Fruit fly (Drosophila melanogaster) whole organism, embryonic: ENCODE results near the gene IntS14.

ENCODE experiments used
- ATbp ChIP-seq: fragments of 200-800 bp; sonication (Bioruptor generic); optimal IDR thresholded peaks from 2 replicates; lab custom pipeline; 2017; ENCODE audit warnings: missing biosample characterization, mild to moderate bottlenecking, missing genetic modification characterization, missing genetic modification reagents
- Antp ChIP-seq: fragments of 200-800 bp; sonication (Bioruptor generic); optimal IDR thresholded peaks from 3 replicates; lab custom pipeline; 2016; ENCODE audit warnings: missing biosample characterization, missing genetic modification characterization
- Asciz ChIP-seq: fragments of 200-800 bp; sonication (Bioruptor generic); optimal IDR thresholded peaks from 2 replicates; lab custom pipeline; 2017; ENCODE audit warnings: missing biosample characterization, mild to moderate bottlenecking, missing genetic modification characterization, missing genetic modification reagents
- B-H2 ChIP-seq: fragments of 200-800 bp; sonication (Bioruptor generic); optimal IDR thresholded peaks from 2 replicates; lab custom pipeline; 2018; ENCODE audit warnings: missing biosample characterization, mild to moderate bottlenecking, missing genetic modification characterization
- Bteb2 ChIP-seq: fragments of 200-800 bp; sonication (Bioruptor generic); optimal IDR thresholded peaks from 2 replicates; lab custom pipeline; 2016; ENCODE audit warnings: missing biosample characterization, missing genetic modification characterization
- C15 ChIP-seq: fragments of 200-800 bp; sonication (Bioruptor generic); IDR thresholded peaks from 3 replicates; pipeline ENCODE4 v1.3.6; 2022; ENCODE audit warnings: missing biosample characterization, missing genetic modification characterization
- CG11247 ChIP-seq: fragments of 200-800 bp; sonication (Bioruptor generic); IDR thresholded peaks from 2 replicates; pipeline ENCODE4 v1.3.6; 2022; ENCODE audit warnings: missing biosample characterization, missing genetic modification characterization
- CG11456 ChIP-seq: fragments of 200-800 bp; sonication (Bioruptor generic); IDR thresholded peaks from 3 replicates; pipeline ENCODE4 v1.3.6; 2022; ENCODE audit warnings: missing biosample characterization, missing genetic modification characterization
- CG12659 ChIP-seq: fragments of 200-800 bp; sonication (Bioruptor generic); optimal IDR thresholded peaks from 3 replicates; lab custom pipeline; 2017; ENCODE audit warnings: mild to moderate bottlenecking, missing biosample characterization, missing genetic modification reagents, missing genetic modification characterization
- CG13894 ChIP-seq: fragments of 200-800 bp; sonication (Bioruptor generic); optimal IDR thresholded peaks from 3 replicates; lab custom pipeline; 2018; ENCODE audit warnings: missing biosample characterization, mild to moderate bottlenecking, missing genetic modification characterization, moderate library complexity
- CG14965 ChIP-seq: fragments of 200-800 bp; sonication (Bioruptor generic); optimal IDR thresholded peaks from 2 replicates; lab custom pipeline; 2016; ENCODE audit warnings: missing biosample characterization, missing genetic modification characterization, borderline replicate concordance
- CG15073 ChIP-seq: fragments of 200-800 bp; sonication (Bioruptor generic); optimal IDR thresholded peaks from 2 replicates; lab custom pipeline; 2016; ENCODE audit warnings: missing biosample characterization, missing genetic modification characterization
- CG1603 ChIP-seq: fragments of 200-800 bp; sonication (Bioruptor generic); optimal IDR thresholded peaks from 2 replicates; lab custom pipeline; 2019; ENCODE audit warnings: missing biosample characterization, mild to moderate bottlenecking, missing genetic modification characterization, moderate library complexity
- CG17359 ChIP-seq: fragments of 200-800 bp; sonication (Bioruptor generic); optimal IDR thresholded peaks from 3 replicates; lab custom pipeline; 2018; ENCODE audit warnings: missing biosample characterization, mild to moderate bottlenecking, missing genetic modification characterization, moderate library complexity
- CG18764 ChIP-seq: fragments of 200-800 bp; sonication (Bioruptor generic); optimal IDR thresholded peaks from 3 replicates; lab custom pipeline; 2016; ENCODE audit warnings: missing biosample characterization, missing genetic modification characterization
- CG30403 ChIP-seq: fragments of 200-800 bp; sonication (Bioruptor generic); optimal IDR thresholded peaks from 3 replicates; lab custom pipeline; 2016; ENCODE audit warnings: missing biosample characterization, missing genetic modification characterization
- CG3847 ChIP-seq: fragments of 200-800 bp; sonication (Bioruptor generic); IDR thresholded peaks from 2 replicates; pipeline ENCODE4 v1.3.6; 2022; ENCODE audit warnings: missing biosample characterization, missing genetic modification characterization
- CG42726 ChIP-seq: fragments of 200-800 bp; sonication (Bioruptor generic); IDR thresholded peaks from 2 replicates; pipeline ENCODE4 v1.3.6; 2022; ENCODE audit warnings: missing biosample characterization, missing genetic modification characterization; ENCODE audit not compliant: partially characterized antibody
- CG4424 ChIP-seq: fragments of 200-800 bp; sonication (Bioruptor generic); optimal IDR thresholded peaks from 3 replicates; lab custom pipeline; 2016; ENCODE audit warnings: missing biosample characterization, missing genetic modification characterization
- CG6791 ChIP-seq: fragments of 200-800 bp; sonication (Bioruptor generic); IDR thresholded peaks from 3 replicates; pipeline ENCODE4 v1.3.6; 2022; ENCODE audit warnings: missing biosample characterization, missing genetic modification characterization; ENCODE audit not compliant: partially characterized antibody
- CG7839 ChIP-seq: fragments of 200-800 bp; sonication (Bioruptor generic); optimal IDR thresholded peaks from 3 replicates; lab custom pipeline; 2018; ENCODE audit warnings: missing biosample characterization, mild to moderate bottlenecking, missing genetic modification characterization, moderate library complexity
- CG8089 ChIP-seq: fragments of 200-800 bp; sonication (Bioruptor generic); optimal IDR thresholded peaks from 3 replicates; lab custom pipeline; 2016; ENCODE audit warnings: missing biosample characterization, missing genetic modification characterization
- Ets65A ChIP-seq: fragments of 200-800 bp; sonication (Bioruptor generic); peaks from one replicate; lab custom pipeline; 2016; ENCODE audit warnings: missing biosample characterization, missing genetic modification characterization
- Hr3 ChIP-seq: fragments of 200-800 bp; sonication (Bioruptor generic); optimal IDR thresholded peaks from 3 replicates; lab custom pipeline; 2016; ENCODE audit warnings: missing biosample characterization, missing genetic modification characterization
- Hr78 ChIP-seq, 2 experiments: fragments of 200-800 bp in 1 of 2; fragments of >200 bp in 1 of 2; sonication (Bioruptor generic) in 1 of 2; optimal IDR thresholded peaks; 2 replicates each; lab custom pipeline; 2017 to 2019; ENCODE audit warnings: missing biosample characterization in 2 of 2, missing genetic modification characterization in 2 of 2, mild to moderate bottlenecking in 1 of 2, moderate library complexity in 1 of 2
- Jarid2 ChIP-seq: fragments of 200-800 bp; sonication (Bioruptor generic); optimal IDR thresholded peaks from 3 replicates; lab custom pipeline; 2017; ENCODE audit warnings: mild to moderate bottlenecking, missing biosample characterization, missing genetic modification reagents, missing genetic modification characterization
- Med ChIP-seq: fragments of 200-800 bp; sonication (Bioruptor generic); peaks from one replicate; lab custom pipeline; 2016; ENCODE audit warnings: missing biosample characterization, missing genetic modification characterization, mild to moderate bottlenecking, inconsistent platforms, moderate library complexity
- Nf-YC ChIP-seq: fragments of 200-800 bp; optimal IDR thresholded peaks from 3 replicates; lab custom pipeline; 2019; ENCODE audit warnings: missing biosample characterization, mild to moderate bottlenecking, missing genetic modification characterization, moderate library complexity
- PHDP ChIP-seq: fragments of 200-800 bp; sonication (Bioruptor generic); optimal IDR thresholded peaks from 3 replicates; lab custom pipeline; 2018; ENCODE audit warnings: missing biosample characterization, mild to moderate bottlenecking, missing genetic modification characterization, moderate library complexity
- Pdp1 ChIP-seq, 2 experiments: fragments of 200-800 bp; sonication (Bioruptor generic); optimal IDR thresholded peaks; 3 replicates each; lab custom pipeline; 2016; ENCODE audit warnings: missing biosample characterization in 2 of 2, missing genetic modification characterization in 2 of 2, mild to moderate bottlenecking in 1 of 2, moderate library complexity in 1 of 2
- Ravus ChIP-seq: fragments of 200-800 bp; sonication (Bioruptor generic); IDR thresholded peaks from 2 replicates; pipeline ENCODE4 v1.3.6; 2022; ENCODE audit warnings: missing biosample characterization, missing genetic modification characterization
- Tbp ChIP-seq: fragments of >200 bp; optimal IDR thresholded peaks from 2 replicates; lab custom pipeline; 2018; ENCODE audit warnings: missing biosample characterization, missing genetic modification characterization
- Xbp1 ChIP-seq: fragments of 200-800 bp; sonication (Bioruptor generic); optimal IDR thresholded peaks from 3 replicates; lab custom pipeline; 2016; ENCODE audit warnings: missing biosample characterization, mild to moderate bottlenecking, missing genetic modification characterization
- ci ChIP-seq: fragments of 200-800 bp; sonication (Bioruptor generic); IDR thresholded peaks from 3 replicates; pipeline ENCODE4 v1.3.6; 2022; ENCODE audit warnings: missing biosample characterization, missing genetic modification characterization
- dimm ChIP-seq: fragments of 200-800 bp; sonication (Bioruptor generic); IDR thresholded peaks from 2 replicates; pipeline ENCODE4 v1.3.6; 2022; ENCODE audit warnings: missing biosample characterization, missing genetic modification characterization
- eve ChIP-seq, 2 experiments: fragments of >200 bp; optimal IDR thresholded peaks; 2 replicates each; lab custom pipeline; 2017; ENCODE audit warnings: missing biosample characterization in 2 of 2, missing genetic modification characterization in 2 of 2
- gem ChIP-seq: fragments of 200-800 bp; sonication (Bioruptor generic); optimal IDR thresholded peaks from 2 replicates; lab custom pipeline; 2019; ENCODE audit warnings: missing biosample characterization, mild to moderate bottlenecking, missing genetic modification characterization, moderate library complexity
- gsb-n ChIP-seq: fragments of 200-800 bp; sonication (Bioruptor generic); optimal IDR thresholded peaks from 3 replicates; lab custom pipeline; 2018; ENCODE audit warnings: missing biosample characterization, mild to moderate bottlenecking, missing genetic modification characterization
- hkb ChIP-seq, 2 experiments: fragments of 200-800 bp in 1 of 2; fragments of >200 bp in 1 of 2; sonication (Bioruptor generic) in 1 of 2; IDR thresholded peaks in 1 of 2; optimal IDR thresholded peaks in 1 of 2; 2 replicates each; pipeline versions ENCODE4 v1.3.6 to Lab custom; 2017 to 2022; ENCODE audit warnings: missing biosample characterization in 1 of 2, missing genetic modification characterization in 1 of 2
- ken ChIP-seq: fragments of 200-800 bp; sonication (Bioruptor generic); IDR thresholded peaks from 3 replicates; pipeline ENCODE4 v1.3.6; 2022; ENCODE audit warnings: missing biosample characterization, missing genetic modification characterization
- mam ChIP-seq: fragments of 200-800 bp; sonication (Bioruptor generic); optimal IDR thresholded peaks from 3 replicates; lab custom pipeline; 2016; ENCODE audit warnings: missing biosample characterization, missing genetic modification characterization
- phol ChIP-seq: fragments of 200-800 bp; sonication (Bioruptor generic); optimal IDR thresholded peaks from 3 replicates; lab custom pipeline; 2018; ENCODE audit warnings: missing biosample characterization, mild to moderate bottlenecking, missing genetic modification characterization, moderate library complexity
- pita ChIP-seq: fragments of 200-800 bp; sonication (Bioruptor generic); optimal IDR thresholded peaks from 2 replicates; lab custom pipeline; 2017; ENCODE audit warnings: missing biosample characterization, mild to moderate bottlenecking, missing genetic modification characterization
- prd ChIP-seq, 3 experiments: fragments of >200 bp in 2 of 3; fragments of 200-800 bp in 1 of 3; sonication (Bioruptor generic) in 1 of 3; optimal IDR thresholded peaks in 2 of 3; IDR thresholded peaks in 1 of 3; 2 replicates in 2 of 3; 3 replicates in 1 of 3; pipeline versions ENCODE4 v1.3.6 to Lab custom; 2017 to 2022; ENCODE audit warnings: missing biosample characterization in 1 of 3, missing genetic modification characterization in 1 of 3
- ranshi ChIP-seq: fragments of 200-800 bp; sonication (Bioruptor generic); IDR thresholded peaks from 2 replicates; pipeline ENCODE4 v1.3.6; 2022; ENCODE audit warnings: missing biosample characterization, missing genetic modification characterization
- row ChIP-seq: fragments of 200-800 bp; sonication (Bioruptor generic); IDR thresholded peaks from 3 replicates; pipeline ENCODE4 v1.3.6; 2022; ENCODE audit warnings: missing biosample characterization, missing genetic modification characterization
- stwl ChIP-seq: fragments of 200-800 bp; sonication (Bioruptor generic); optimal IDR thresholded peaks from 3 replicates; lab custom pipeline; 2018; ENCODE audit warnings: missing biosample characterization, mild to moderate bottlenecking, missing genetic modification characterization, moderate library complexity
- tio ChIP-seq: fragments of 200-800 bp; sonication (Bioruptor generic); optimal IDR thresholded peaks from 2 replicates; lab custom pipeline; 2017; ENCODE audit warnings: missing biosample characterization, missing genetic modification characterization, inconsistent platforms
- trem ChIP-seq: fragments of 200-800 bp; optimal IDR thresholded peaks from 3 replicates; lab custom pipeline; 2019; ENCODE audit warnings: missing biosample characterization, mild to moderate bottlenecking, missing genetic modification characterization, moderate library complexity

IntS14 gene

dm6 chr2L:1213587-1213986 lies 49.3 kb downstream of the IntS14 start:
- TF ChIP-seq hkb (optimal IDR thresholded peaks at IDR 0.05; lab: Kevin White, UChicago) (no peak), hkb (GFP tag; IDR thresholded peaks at IDR 0.05; lab: Robert Waterston, UW) (peak; percentile 15; the same call in 1 of the 2 replicates), CG14965 (GFP tag; lab: Kevin White, UChicago) (no peak), dimm (no peak), Tbp (GFP tag; lab: Kevin White, UChicago) (no peak), CG17359 (peak; percentile 38), ranshi (GFP tag; lab: Robert Waterston, UW) (0 out of 2 replicates have a peak, but pooled peaks have one; percentile 10), row (GFP tag; lab: Robert Waterston, UW) (peak; percentile 35; the same call in 1 of the 3 replicates), CG18764 (GFP tag; lab: Kevin White, UChicago) (no peak), Jarid2 (GFP tag; lab: Kevin White, UChicago) (no peak), CG11247 (GFP tag; lab: Robert Waterston, UW) (no peak), CG7839 (tag; lab: Kevin White, UChicago) (peak; percentile 30), CG11456 (GFP tag; lab: Robert Waterston, UW) (no peak), Hr3 (GFP tag; lab: Kevin White, UChicago) (peak; percentile 5), prd (optimal IDR thresholded peaks at IDR 0.05; lab: Kevin White, UChicago) (no peak), prd (GFP tag; IDR thresholded peaks at IDR 0.05; lab: Robert Waterston, UW) (0 out of 3 replicates have a peak, but pooled peaks have one; percentile 38), CG42726 (GFP tag; lab: Robert Waterston, UW) (no peak), Hr78 (GFP tag; optimal IDR thresholded peaks at IDR 0.05; lab: Kevin White, UChicago) (no peak), CG3847 (GFP tag; lab: Robert Waterston, UW) (no peak), Xbp1 (GFP tag; lab: Kevin White, UChicago) (peak; percentile 40), Ravus (no peak), C15 (GFP tag; lab: Robert Waterston, UW) (0 out of 3 replicates have a peak, but pooled peaks have one; percentile 12), CG30403 (GFP tag; lab: Kevin White, UChicago) (peak; percentile 8), tio (GFP tag; lab: Kevin White, UChicago) (peak; percentile 13), pita (GFP tag; lab: Kevin White, UChicago) (no peak), CG4424 (GFP tag; lab: Kevin White, UChicago) (peak; percentile 16), CG6791 (GFP tag; lab: Robert Waterston, UW) (no peak), CG1603 (tag; lab: Kevin White, UChicago) (peak; percentile 43), Ets65A (peak; percentile 84), Antp (GFP tag; lab: Kevin White, UChicago) (peak; percentile 24), Med (GFP tag; lab: Kevin White, UChicago) (peak; percentile 70), PHDP (tag; lab: Kevin White, UChicago) (peak; percentile 19), ATbp (GFP tag; lab: Kevin White, UChicago) (peak; percentile 44), Asciz (GFP tag; lab: Kevin White, UChicago) (peak; percentile 5), CG8089 (GFP tag; lab: Kevin White, UChicago) (no peak), CG15073 (no peak), B-H2 (GFP tag; lab: Kevin White, UChicago) (no peak), Nf-YC (tag; lab: Kevin White, UChicago) (peak; percentile 15), gsb-n (tag; lab: Kevin White, UChicago) (no peak), eve (GFP tag; optimal IDR thresholded peaks at IDR 0.05; lab: Kevin White, UChicago) (peak in 1 of 2 experiments; percentile 56), mam (GFP tag; lab: Kevin White, UChicago) (no peak), Pdp1 (GFP tag; optimal IDR thresholded peaks at IDR 0.05; lab: Kevin White, UChicago) (peak in 1 of 2 experiments; percentile 11), Bteb2 (no peak), ci (GFP tag; lab: Robert Waterston, UW) (0 out of 3 replicates have a peak, but pooled peaks have one; percentile 45), CG13894 (no peak), CG12659 (GFP tag; lab: Kevin White, UChicago) (no peak), stwl (tag; lab: Kevin White, UChicago) (no peak), ken (GFP tag; lab: Robert Waterston, UW) (peak; percentile 30; the same call in 1 of the 3 replicates), gem (tag; lab: Kevin White, UChicago) (peak; percentile 48), phol (tag; lab: Kevin White, UChicago) (peak; percentile 27), trem (no peak)
